Fruit fly (Drosophila melanogaster) whole organism, embryonic: ENCODE data around the gene Arp6.

Source experiments
- Antp ChIP-seq: fragments of 200-800 bp; sonication (Bioruptor generic); optimal IDR thresholded peaks from 3 replicates; lab custom pipeline; 2016; ENCODE audit warnings: missing biosample characterization, missing genetic modification characterization
- BEAF-32 ChIP-seq: fragments of 200-800 bp; sonication (Bioruptor generic); optimal IDR thresholded peaks from 3 replicates; lab custom pipeline; 2017; ENCODE audit warnings: missing biosample characterization, missing genetic modification characterization, mild to moderate bottlenecking, moderate library complexity, missing genetic modification reagents
- CG12104 ChIP-seq: fragments of 200-800 bp; sonication (Bioruptor generic); optimal IDR thresholded peaks from 3 replicates; lab custom pipeline; 2016; ENCODE audit warnings: missing biosample characterization, missing genetic modification characterization
- CG13624 ChIP-seq: fragments of 200-800 bp; sonication (Bioruptor generic); optimal IDR thresholded peaks from 2 replicates; lab custom pipeline; 2016; ENCODE audit warnings: missing biosample characterization, missing genetic modification characterization
- CG14710 ChIP-seq: fragments of 200-800 bp; sonication (Bioruptor generic); optimal IDR thresholded peaks from 3 replicates; lab custom pipeline; 2019; ENCODE audit warnings: missing biosample characterization, mild to moderate bottlenecking, missing genetic modification characterization, moderate library complexity
- CG2129 ChIP-seq: fragments of 200-800 bp; sonication (Bioruptor generic); IDR thresholded peaks from 2 replicates; pipeline ENCODE4 v1.3.6; 2022; ENCODE audit warnings: missing biosample characterization, missing genetic modification characterization; ENCODE audit not compliant: partially characterized antibody
- CG30403 ChIP-seq: fragments of 200-800 bp; sonication (Bioruptor generic); optimal IDR thresholded peaks from 3 replicates; lab custom pipeline; 2016; ENCODE audit warnings: missing biosample characterization, missing genetic modification characterization
- CG31224 ChIP-seq: fragments of 200-800 bp; sonication (Bioruptor generic); IDR thresholded peaks from 2 replicates; pipeline ENCODE4 v1.3.6; 2022; ENCODE audit warnings: missing biosample characterization, missing genetic modification characterization
- CG34422 ChIP-seq: fragments of 200-800 bp; sonication (Bioruptor generic); IDR thresholded peaks from 3 replicates; pipeline ENCODE4 v1.3.6; 2022; ENCODE audit warnings: missing biosample characterization, missing genetic modification characterization
- CG4617 ChIP-seq: fragments of 200-800 bp; sonication (Bioruptor generic); optimal IDR thresholded peaks from 3 replicates; lab custom pipeline; 2016; ENCODE audit warnings: missing biosample characterization, missing genetic modification characterization, borderline replicate concordance
- CG6683 ChIP-seq: fragments of 200-800 bp; sonication (Bioruptor generic); optimal IDR thresholded peaks from 2 replicates; lab custom pipeline; 2017; ENCODE audit warnings: missing biosample characterization, mild to moderate bottlenecking, missing genetic modification characterization, missing genetic modification reagents
- CG6689 ChIP-seq: fragments of 200-800 bp; sonication (Bioruptor generic); IDR thresholded peaks from 2 replicates; pipeline ENCODE4 v1.3.6; 2022; ENCODE audit warnings: missing biosample characterization, missing genetic modification characterization
- CG9215 ChIP-seq: fragments of 200-800 bp; sonication (Bioruptor generic); IDR thresholded peaks from 2 replicates; pipeline ENCODE4 v1.3.6; 2022; ENCODE audit warnings: missing biosample characterization, missing genetic modification characterization
- CG9797 ChIP-seq: fragments of 200-800 bp; sonication (Bioruptor generic); optimal IDR thresholded peaks from 3 replicates; lab custom pipeline; 2018; ENCODE audit warnings: missing biosample characterization, mild to moderate bottlenecking, missing genetic modification characterization
- Doc3 ChIP-seq: fragments of 200-800 bp; sonication (Bioruptor generic); IDR thresholded peaks from 3 replicates; pipeline ENCODE4 v1.3.6; 2022; ENCODE audit warnings: missing biosample characterization, missing genetic modification characterization; ENCODE audit not compliant: partially characterized antibody
- Elba2 ChIP-seq: fragments of 200-800 bp; sonication (Bioruptor generic); optimal IDR thresholded peaks from 3 replicates; lab custom pipeline; 2016; ENCODE audit warnings: missing biosample characterization, missing genetic modification characterization
- Ets97D ChIP-seq: fragments of 200-800 bp; sonication (Bioruptor generic); optimal IDR thresholded peaks from 3 replicates; lab custom pipeline; 2016; ENCODE audit warnings: missing biosample characterization, missing genetic modification characterization
- MESR4 ChIP-seq: fragments of 200-800 bp; sonication (Bioruptor generic); optimal IDR thresholded peaks from 2 replicates; lab custom pipeline; 2018; ENCODE audit warnings: missing biosample characterization, mild to moderate bottlenecking, missing genetic modification characterization, moderate library complexity
- Med ChIP-seq: fragments of 200-800 bp; sonication (Bioruptor generic); peaks from one replicate; lab custom pipeline; 2016; ENCODE audit warnings: missing biosample characterization, missing genetic modification characterization, mild to moderate bottlenecking, inconsistent platforms, moderate library complexity
- Nf-YC ChIP-seq: fragments of 200-800 bp; optimal IDR thresholded peaks from 3 replicates; lab custom pipeline; 2019; ENCODE audit warnings: missing biosample characterization, mild to moderate bottlenecking, missing genetic modification characterization, moderate library complexity
- Opbp ChIP-seq: fragments of 200-800 bp; sonication (Bioruptor generic); IDR thresholded peaks from 3 replicates; pipeline ENCODE4 v1.3.6; 2022; ENCODE audit warnings: missing biosample characterization, missing genetic modification characterization; ENCODE audit not compliant: partially characterized antibody
- Pdp1 ChIP-seq, 2 experiments: fragments of 200-800 bp; sonication (Bioruptor generic); optimal IDR thresholded peaks; 3 replicates each; lab custom pipeline; 2016; ENCODE audit warnings: missing biosample characterization in 2 of 2, missing genetic modification characterization in 2 of 2, mild to moderate bottlenecking in 1 of 2, moderate library complexity in 1 of 2
- Ptx1 ChIP-seq: fragments of 200-800 bp; sonication (Bioruptor generic); IDR thresholded peaks from 2 replicates; pipeline ENCODE4 v1.3.6; 2022; ENCODE audit warnings: missing biosample characterization, missing genetic modification characterization
- Sin3A ChIP-seq: fragments of >200 bp; optimal IDR thresholded peaks from 2 replicates; lab custom pipeline; 2018
- Sry-δ ChIP-seq: fragments of 200-800 bp; sonication (Bioruptor generic); optimal IDR thresholded peaks from 2 replicates; lab custom pipeline; 2016; ENCODE audit warnings: missing biosample characterization, missing genetic modification characterization
- YL-1 ChIP-seq: fragments of 200-800 bp; sonication (Bioruptor generic); optimal IDR thresholded peaks from 3 replicates; lab custom pipeline; 2017; ENCODE audit warnings: missing biosample characterization, mild to moderate bottlenecking, missing genetic modification characterization
- ase ChIP-seq: fragments of 200-800 bp; sonication (Bioruptor generic); IDR thresholded peaks from 3 replicates; pipeline ENCODE4 v1.3.6; 2022; ENCODE audit warnings: missing biosample characterization, missing genetic modification characterization
- bcd ChIP-seq: fragments of 200-800 bp; sonication (Bioruptor generic); optimal IDR thresholded peaks from 2 replicates; lab custom pipeline; 2017; ENCODE audit warnings: missing biosample characterization, mild to moderate bottlenecking, missing genetic modification characterization
- bigmax ChIP-seq: fragments of 200-800 bp; sonication (Bioruptor generic); optimal IDR thresholded peaks from 2 replicates; lab custom pipeline; 2018; ENCODE audit warnings: missing biosample characterization, mild to moderate bottlenecking, missing genetic modification characterization
- cas ChIP-seq: fragments of 200-800 bp; sonication (Bioruptor generic); IDR thresholded peaks from 2 replicates; pipeline ENCODE4 v1.3.6; 2022; ENCODE audit warnings: missing biosample characterization, missing genetic modification characterization
- chn ChIP-seq: fragments of 200-800 bp; sonication (Bioruptor generic); optimal IDR thresholded peaks from 2 replicates; lab custom pipeline; 2016; ENCODE audit warnings: missing biosample characterization, missing genetic modification characterization
- da ChIP-seq: fragments of 200-800 bp; sonication (Bioruptor generic); optimal IDR thresholded peaks from 2 replicates; lab custom pipeline; 2016; ENCODE audit warnings: missing biosample characterization, missing genetic modification characterization
- dm ChIP-seq: fragments of 200-800 bp; sonication (Bioruptor generic); optimal IDR thresholded peaks from 3 replicates; lab custom pipeline; 2016; ENCODE audit warnings: missing biosample characterization, missing genetic modification characterization
- en ChIP-seq: fragments of 200-800 bp; sonication (Bioruptor generic); optimal IDR thresholded peaks from 2 replicates; lab custom pipeline; 2016; ENCODE audit warnings: missing biosample characterization, missing genetic modification characterization
- fd96Cb ChIP-seq: fragments of 200-800 bp; sonication (Bioruptor generic); optimal IDR thresholded peaks from 2 replicates; lab custom pipeline; 2018; ENCODE audit warnings: missing biosample characterization, mild to moderate bottlenecking, missing genetic modification characterization, moderate library complexity
- fru ChIP-seq: fragments of >200 bp; optimal IDR thresholded peaks from 2 replicates; lab custom pipeline; 2017
- gt ChIP-seq: fragments of 200-800 bp; sonication (Bioruptor generic); IDR thresholded peaks from 2 replicates; pipeline ENCODE4 v1.3.6; 2022; ENCODE audit warnings: missing biosample characterization, missing genetic modification characterization
- hb ChIP-seq: fragments of 200-800 bp; sonication (Bioruptor generic); IDR thresholded peaks from 3 replicates; pipeline ENCODE4 v1.3.6; 2022; ENCODE audit warnings: missing biosample characterization, missing genetic modification characterization; ENCODE audit not compliant: partially characterized antibody
- inv ChIP-seq: fragments of 200-800 bp; sonication (Bioruptor generic); IDR thresholded peaks from 2 replicates; pipeline ENCODE4 v1.3.6; 2022; ENCODE audit warnings: missing biosample characterization, missing genetic modification characterization; ENCODE audit not compliant: partially characterized antibody
- kay ChIP-seq: fragments of 200-800 bp; sonication (Bioruptor generic); optimal IDR thresholded peaks from 2 replicates; lab custom pipeline; 2016; ENCODE audit warnings: missing biosample characterization, missing genetic modification characterization
- mld ChIP-seq: fragments of 200-800 bp; sonication (Bioruptor generic); IDR thresholded peaks from 3 replicates; pipeline ENCODE4 v1.3.6; 2022; ENCODE audit warnings: missing biosample characterization, missing genetic modification characterization; ENCODE audit not compliant: partially characterized antibody
- pan ChIP-seq, 4 experiments: fragments of >200 bp in 3 of 4; fragments of 200-800 bp in 1 of 4; sonication (Bioruptor generic) in 1 of 4; optimal IDR thresholded peaks in 3 of 4; IDR thresholded peaks in 1 of 4; 2 replicates each; pipeline versions ENCODE4 v1.3.6 to Lab custom; 2017 to 2022; ENCODE audit warnings: missing biosample characterization in 2 of 4, missing genetic modification characterization in 2 of 4, mixed read lengths in 1 of 4
- row ChIP-seq: fragments of 200-800 bp; sonication (Bioruptor generic); IDR thresholded peaks from 3 replicates; pipeline ENCODE4 v1.3.6; 2022; ENCODE audit warnings: missing biosample characterization, missing genetic modification characterization
- seq ChIP-seq: fragments of 200-800 bp; sonication (Bioruptor generic); IDR thresholded peaks from 2 replicates; pipeline ENCODE4 v1.3.6; 2022; ENCODE audit warnings: missing biosample characterization, missing genetic modification characterization
- ssp ChIP-seq: fragments of 200-800 bp; sonication (Bioruptor generic); IDR thresholded peaks from 2 replicates; pipeline ENCODE4 v1.3.6; 2022; ENCODE audit warnings: missing biosample characterization, missing genetic modification characterization
- tll ChIP-seq, 2 experiments: fragments of 200-800 bp in 1 of 2; fragments of >200 bp in 1 of 2; sonication (Bioruptor generic) in 1 of 2; optimal IDR thresholded peaks; 2 replicates each; lab custom pipeline; 2017 to 2019; ENCODE audit warnings: missing biosample characterization in 2 of 2, missing genetic modification characterization in 2 of 2, mild to moderate bottlenecking in 1 of 2, moderate library complexity in 1 of 2
- trem ChIP-seq: fragments of 200-800 bp; optimal IDR thresholded peaks from 3 replicates; lab custom pipeline; 2019; ENCODE audit warnings: missing biosample characterization, mild to moderate bottlenecking, missing genetic modification characterization, moderate library complexity
- unc-4 ChIP-seq: fragments of 200-800 bp; sonication (Bioruptor generic); IDR thresholded peaks from 2 replicates; pipeline ENCODE4 v1.3.6; 2022; ENCODE audit warnings: missing biosample characterization, missing genetic modification characterization; ENCODE audit not compliant: partially characterized antibody
- usp ChIP-seq: fragments of >200 bp; optimal IDR thresholded peaks from 2 replicates; lab custom pipeline; 2017; ENCODE audit warnings: missing biosample characterization, missing genetic modification characterization

Arp6 gene

DNA sequence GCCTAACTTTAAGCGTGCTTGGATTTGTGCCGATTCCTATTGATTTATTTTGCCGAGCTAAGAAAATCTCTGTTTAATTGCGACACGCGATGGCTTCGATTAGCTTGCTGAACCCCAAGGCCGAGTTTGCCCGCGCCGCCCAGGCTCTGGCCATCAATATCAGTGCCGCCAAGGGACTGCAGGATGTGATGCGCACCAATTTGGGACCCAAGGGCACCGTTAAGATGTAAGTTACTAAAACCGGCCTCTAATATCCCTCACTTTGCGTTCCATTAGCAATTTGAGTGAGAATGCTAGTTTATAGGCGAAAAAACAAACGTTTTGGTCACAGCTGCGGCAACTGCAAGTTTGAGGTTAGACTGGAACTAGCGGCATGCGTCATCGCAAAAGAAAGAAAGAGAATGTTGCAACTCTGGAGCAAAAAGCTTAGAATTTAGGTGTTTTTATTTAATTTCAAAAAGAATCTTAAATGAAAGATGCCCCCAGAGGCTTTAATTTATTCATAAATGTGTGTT lies 9.8 kb upstream of the Arp6 start:
- TF ChIP-seq dm = peak; percentile 42
- no peak for TF ChIP-seq fd96Cb
- peak; percentile 66 for TF ChIP-seq Sin3A (lab: Kevin White, UChicago)
- peak; percentile 8 for TF ChIP-seq CG9797
- TF ChIP-seq chn (GFP tag; lab: Kevin White, UChicago) = no peak
- TF ChIP-seq CG12104 (GFP tag; lab: Kevin White, UChicago) = no peak
- TF ChIP-seq CG13624 = peak; percentile 0
- peak; percentile 55 for TF ChIP-seq CG4617 (GFP tag; lab: Kevin White, UChicago)
- no peak for TF ChIP-seq CG14710 (tag; lab: Kevin White, UChicago)
- no peak for TF ChIP-seq CG2129
- peak; percentile 80 for TF ChIP-seq MESR4 (GFP tag; lab: Kevin White, UChicago)
- TF ChIP-seq mld = 0 out of 3 replicates have a peak, but pooled peaks have one; percentile 23
- TF ChIP-seq Pdp1 (GFP tag; optimal IDR thresholded peaks at IDR 0.05; lab: Kevin White, UChicago) = no peak
- TF ChIP-seq usp (GFP tag; lab: Kevin White, UChicago) = no peak
- TF ChIP-seq Opbp (GFP tag; lab: Robert Waterston, UW) = peak; percentile 19; the same call in 1 of the 3 replicates
- peak; percentile 76 for TF ChIP-seq kay
- no peak for TF ChIP-seq Ets97D (GFP tag; lab: Kevin White, UChicago)
- no peak for TF ChIP-seq fru (lab: Kevin White, UChicago)
- no peak for TF ChIP-seq pan (optimal IDR thresholded peaks at IDR 0.05; lab: Kevin White, UChicago)
- no peak for TF ChIP-seq pan (GFP tag; optimal IDR thresholded peaks at IDR 0.05 in 1 of 2, IDR thresholded peaks at IDR 0.05 in 1 of 2)
- peak; percentile 49 for TF ChIP-seq YL-1 (GFP tag; lab: Kevin White, UChicago)
- peak; percentile 96 for TF ChIP-seq bigmax
- peak; percentile 69 for TF ChIP-seq Elba2 (GFP tag; lab: Kevin White, UChicago)
- TF ChIP-seq CG34422 = peak; percentile 50; the same call in 1 of the 3 replicates
- TF ChIP-seq hb (GFP tag; lab: Robert Waterston, UW) = no peak
- TF ChIP-seq unc-4 (GFP tag; lab: Robert Waterston, UW) = 0 out of 2 replicates have a peak, but pooled peaks have one; percentile 9
- no peak for TF ChIP-seq inv
- no peak for TF ChIP-seq CG6683 (GFP tag; lab: Kevin White, UChicago)

DNA sequence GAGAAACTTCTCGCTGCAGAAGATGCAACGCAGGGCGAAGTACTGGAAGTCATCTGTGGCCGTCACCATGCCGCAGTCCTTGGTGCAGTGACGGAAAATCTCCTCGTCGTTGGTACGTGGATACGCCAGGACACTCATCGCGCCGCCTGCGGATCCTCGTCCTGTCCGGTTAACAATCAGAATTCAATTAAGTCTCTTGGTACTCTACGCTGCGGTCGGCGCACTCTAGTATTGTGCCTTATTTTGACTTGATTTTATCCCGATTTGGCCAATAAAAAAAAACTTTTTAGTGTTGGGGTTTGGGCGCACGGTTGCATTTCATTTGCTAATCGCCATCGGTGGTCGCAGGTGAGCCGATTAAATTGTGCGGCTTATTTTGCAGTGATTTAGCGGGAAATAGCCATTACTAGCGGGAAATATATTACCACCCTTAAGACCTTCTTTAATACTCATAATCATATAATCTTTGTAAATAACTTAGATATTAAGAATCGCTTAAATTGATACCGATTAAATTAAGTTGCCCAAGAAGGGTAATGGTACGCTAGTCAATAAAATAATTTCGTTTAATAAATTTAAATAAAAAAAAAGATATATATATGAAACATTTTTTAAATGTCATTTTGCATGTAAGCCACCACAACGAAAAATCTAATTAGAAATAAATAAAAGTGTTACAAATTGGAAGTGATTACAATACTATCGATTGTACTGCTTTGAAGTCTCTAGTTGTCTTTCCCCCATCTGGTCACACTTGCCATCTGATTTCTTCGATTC lies 9.2 kb upstream of the Arp6 start, which contains the start of the genes CG8944 and CCT6:
Gene CG8944 (minus strand): TSS at position 327 of the 777 bp plus-strand sequence.
Gene CCT6 (plus strand): TSS at position 744 of the 777 bp plus-strand sequence.
- TF ChIP-seq Doc3 (GFP tag; lab: Robert Waterston, UW) (0 out of 3 replicates have a peak, but pooled peaks have one; percentile 31), seq (GFP tag; lab: Robert Waterston, UW) (no peak), da (GFP tag; lab: Kevin White, UChicago) (no peak), Sry-δ (GFP tag; lab: Kevin White, UChicago) (peak; percentile 69), en (GFP tag; lab: Kevin White, UChicago) (no peak), CG31224 (GFP tag; lab: Robert Waterston, UW) (no peak), Antp (no peak), bcd (GFP tag; lab: Kevin White, UChicago) (peak; percentile 5), CG30403 (GFP tag; lab: Kevin White, UChicago) (peak; percentile 31), cas (GFP tag; lab: Robert Waterston, UW) (no peak), CG6689 (0 out of 2 replicates have a peak, but pooled peaks have one; percentile 6), gt (no peak), row (GFP tag; lab: Robert Waterston, UW) (peak; percentile 77), BEAF-32 (GFP tag; lab: Kevin White, UChicago) (peak; percentile 65), tll (GFP tag; optimal IDR thresholded peaks at IDR 0.05; lab: Kevin White, UChicago) (no peak), Nf-YC (peak; percentile 31), CG9215 (GFP tag; lab: Robert Waterston, UW) (0 out of 2 replicates have a peak, but pooled peaks have one; percentile 31), ssp (GFP tag; lab: Robert Waterston, UW) (peak; percentile 28; the same call in 1 of the 2 replicates), ase (GFP tag; lab: Robert Waterston, UW) (no peak), Ptx1 (GFP tag; lab: Robert Waterston, UW) (0 out of 2 replicates have a peak, but pooled peaks have one; percentile 18), trem (no peak), Med (peak; percentile 74)
